Worm (Caenorhabditis elegans) whole organism, midembryonic: ENCODE measurements around the gene ceh-75.

ENCODE experiments used
- T22C8.4 ChIP-seq: fragments of 200-800 bp; sonication (Bioruptor generic); IDR thresholded peaks from 2 replicates; pipeline ENCODE4 v1.3.6; 2022; ENCODE audit warnings: missing genetic modification characterization, missing compliant biosample characterization
- flt-1 ChIP-seq: fragments of 200-800 bp; sonication (Bioruptor generic); IDR thresholded peaks from 2 replicates; pipeline ENCODE4 v1.3.6; 2022; ENCODE audit warnings: missing genetic modification characterization, missing compliant biosample characterization
- ref-1 ChIP-seq: fragments of 200-800 bp; sonication (Bioruptor generic); conservative IDR thresholded peaks from 2 replicates; pipeline ENCODE4 v1.3.6; 2022; ENCODE audit warnings: missing genetic modification reagents, missing genetic modification characterization, missing compliant biosample characterization
- ztf-23 ChIP-seq: fragments of 200-800 bp; sonication (Bioruptor generic); IDR thresholded peaks from 2 replicates; pipeline ENCODE4 v1.3.6; 2022; ENCODE audit warnings: missing genetic modification reagents, missing genetic modification characterization, missing compliant biosample characterization

DNA sequence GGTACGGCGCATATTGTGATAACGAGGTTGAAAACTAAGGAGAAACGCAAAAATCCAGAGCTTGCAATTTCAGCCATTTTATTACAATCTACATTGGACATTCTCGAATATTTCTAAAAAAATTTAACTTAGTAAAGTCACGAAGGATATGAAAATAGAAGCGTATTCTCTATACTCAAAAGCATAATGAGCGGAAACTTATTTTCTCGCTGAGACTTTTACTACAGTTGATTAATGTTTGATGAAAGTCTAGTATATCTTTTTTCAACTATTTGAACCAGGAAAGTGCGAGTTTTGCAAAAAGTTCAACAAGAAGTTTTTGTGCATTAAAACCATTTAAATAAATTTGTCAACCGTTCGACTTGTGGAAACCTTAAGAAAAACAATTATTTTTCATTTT is 49.8 kb upstream of the ceh-75 start, which contains the start of gene srab-18:
- no peak for TF ChIP-seq ztf-23 (GFP tag; lab: Robert Waterston, UW)
- TF ChIP-seq flt-1 (GFP tag; lab: Robert Waterston, UW) = no peak
- TF ChIP-seq ref-1 (GFP tag; lab: Robert Waterston, UW) = no peak
- TF ChIP-seq T22C8.4 = no peak
